Worm (Caenorhabditis elegans) whole organism, L2 larva: ENCODE measurements around the gene hint-3.

Source experiments
- ama-1 ChIP-seq: fragments of 150-350 bp; optimal IDR thresholded peaks from 2 replicates; lab custom pipeline; 2018; ENCODE audit warnings: inconsistent platforms
- elt-3 ChIP-seq: sonication (generic microtip); optimal IDR thresholded peaks from 2 replicates; lab custom pipeline; 2017; ENCODE audit warnings: missing biosample characterization, missing genetic modification characterization
- nhr-10 ChIP-seq: sonication (generic microtip); optimal IDR thresholded peaks from 2 replicates; lab custom pipeline; 2017; ENCODE audit warnings: missing biosample characterization, missing genetic modification characterization
- skn-1 ChIP-seq: sonication (generic microtip); optimal IDR thresholded peaks from 2 replicates; lab custom pipeline; 2017; ENCODE audit warnings: missing biosample characterization, missing genetic modification characterization
- sma-9 ChIP-seq, 2 experiments: fragments of 150-350 bp in 1 of 2; sonication (generic microtip) in 1 of 2; optimal IDR thresholded peaks; 2 replicates each; lab custom pipeline; 2014 to 2016; ENCODE audit warnings: missing genetic modification characterization in 2 of 2, mild to moderate bottlenecking in 1 of 2, missing biosample characterization in 1 of 2, missing compliant biosample characterization in 1 of 2, missing genetic modification reagents in 1 of 2, moderate library complexity in 1 of 2
- zag-1 ChIP-seq: fragments of 150-350 bp; optimal IDR thresholded peaks from 2 replicates; lab custom pipeline; 2014; ENCODE audit warnings: missing biosample characterization, missing genetic modification characterization

ce11 chrV:7730488-7730887 lies 29.8 kb upstream of the hint-3 start:
- peak; percentile 42 for TF ChIP-seq sma-9 (GFP tag; optimal IDR thresholded peaks at IDR 0.05; lab: Kevin White, UChicago)
- TF ChIP-seq sma-9 (tag; optimal IDR thresholded peaks at IDR 0.05; lab: Kevin White, UChicago), result no peak
- TF ChIP-seq zag-1, result no peak
- TF ChIP-seq ama-1 (lab: Kevin White, UChicago), result peak; percentile 61
- TF ChIP-seq skn-1 (tag; lab: Kevin White, UChicago), result no peak
- TF ChIP-seq elt-3 (tag; lab: Kevin White, UChicago), result no peak
- TF ChIP-seq nhr-10 (tag; lab: Kevin White, UChicago), result no peak
